Worm (Caenorhabditis elegans): Measurements from ENCODE around the gene inx-6.

inx-6 gene

ce11 chrIV:12725228-12725627, 21.2 kb upstream of the inx-6 start:
- TF ChIP-seq efl-1 (optimal IDR thresholded peaks at IDR 0.05): no peak
- TF ChIP-seq efl-1 (GFP tag; optimal IDR thresholded peaks at IDR 0.05 in 1 of 2): peak in 1 of 2 experiments; percentile 92
- no peak for TF ChIP-seq egl-13 (tag; optimal IDR thresholded peaks at IDR 0.05)
- TF ChIP-seq nhr-237 (tag; optimal IDR thresholded peaks at IDR 0.05): no peak

DNA sequence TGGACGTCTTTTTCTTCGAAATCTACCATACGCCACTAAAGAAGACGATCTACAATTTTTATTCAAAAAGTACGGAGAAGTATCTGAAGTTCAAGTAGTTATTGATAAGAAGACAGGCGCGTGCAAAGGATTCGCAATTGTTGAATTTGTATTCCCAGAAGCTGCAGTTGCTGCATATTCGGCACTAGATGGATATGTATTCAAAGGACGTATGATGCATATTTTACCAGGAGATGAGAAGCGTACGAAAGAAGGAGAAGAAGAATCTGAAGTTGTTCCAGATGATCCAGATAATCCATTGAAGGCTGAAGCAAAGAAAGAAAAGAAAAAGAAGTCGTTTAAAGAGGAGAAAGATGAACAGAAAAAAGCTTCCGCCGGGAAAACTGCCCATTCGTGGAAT, 20.5 kb upstream of the inx-6 start:
- TF ChIP-seq nhr-85 (tag) (peak; percentile 58), nhr-19 (GFP tag; conservative IDR thresholded peaks at IDR 0.05) (no peak), ces-1 (GFP tag; optimal IDR thresholded peaks at IDR 0.05) (no peak), vab-15 (tag; optimal IDR thresholded peaks at IDR 0.05) (no peak), efl-1 (optimal IDR thresholded peaks at IDR 0.05) (no peak), efl-1 (GFP tag; optimal IDR thresholded peaks at IDR 0.05 in 1 of 2) (peak in 1 of 2 experiments; percentile 64), ceh-8 (GFP tag; optimal IDR thresholded peaks at IDR 0.05) (no peak), C04F5.9 (tag; optimal IDR thresholded peaks at IDR 0.05) (no peak)

DNA sequence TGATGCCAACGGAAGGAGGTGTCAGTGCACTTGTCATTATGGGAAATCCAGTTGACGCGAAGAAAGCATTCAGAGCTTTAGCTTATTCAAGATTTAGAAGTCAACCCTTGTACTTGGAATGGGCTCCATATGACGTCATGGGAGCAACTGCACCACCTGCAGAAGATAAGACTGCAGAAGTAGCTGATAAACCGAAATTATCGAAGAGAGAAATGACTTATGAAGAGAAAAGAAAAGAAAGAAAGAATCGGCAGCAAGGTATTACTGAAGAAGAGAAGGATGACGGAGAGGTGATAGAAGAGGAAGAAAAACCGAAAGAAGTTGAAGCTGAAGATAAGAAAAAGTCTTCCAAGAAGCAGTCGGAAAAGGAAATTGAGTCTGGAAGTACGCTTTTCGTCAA, 18.2 kb upstream of the inx-6 start:
- no peak for TF ChIP-seq ama-1 (optimal IDR thresholded peaks at IDR 0.05)
- TF ChIP-seq nhr-20 (tag; optimal IDR thresholded peaks at IDR 0.05): no peak
- TF ChIP-seq blmp-1 (tag; optimal IDR thresholded peaks at IDR 0.05): no peak
- no peak for TF ChIP-seq unc-30 (tag; optimal IDR thresholded peaks at IDR 0.05)
- no peak for TF ChIP-seq lin-35 (GFP tag; optimal IDR thresholded peaks at IDR 0.05)
- TF ChIP-seq efl-1 (optimal IDR thresholded peaks at IDR 0.05): no peak
- TF ChIP-seq efl-1 (GFP tag; optimal IDR thresholded peaks at IDR 0.05 in 1 of 2): peak in 1 of 2 experiments; percentile 68
- TF ChIP-seq elt-2 (tag; optimal IDR thresholded peaks at IDR 0.05): peak; percentile 64

- TF ChIP-seq nhr-47 (tag; optimal IDR thresholded peaks at IDR 0.05) (no peak), blmp-1 (tag; optimal IDR thresholded peaks at IDR 0.05) (peak; percentile 77)
Observed at ce11 chrIV:12741438-12741837, 4.9 kb upstream of the inx-6 start, which contains the start of gene T23F6.5. Gene T23F6.5 (minus strand): TSS chrIV:12741538.

DNA sequence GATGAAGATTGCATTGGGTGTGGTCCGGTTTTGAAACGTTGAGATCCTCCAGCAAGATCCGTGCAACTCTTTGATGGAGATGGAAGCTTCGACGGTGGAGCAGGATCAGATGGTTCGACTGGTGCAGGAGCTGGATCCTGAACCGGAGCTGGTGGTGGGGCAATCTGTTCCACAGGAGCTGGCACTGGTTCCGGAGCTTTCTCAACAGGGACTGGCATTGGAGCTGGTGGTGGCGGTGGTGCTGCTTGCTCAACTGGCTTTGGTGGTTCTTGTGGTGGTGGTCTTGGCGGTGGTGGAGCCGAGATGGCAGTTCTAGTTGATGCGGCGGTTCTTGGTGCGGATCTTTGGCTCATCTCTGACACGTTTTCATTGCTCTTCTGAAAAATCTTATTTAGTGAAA, 2.7 kb upstream of the inx-6 start:
- TF ChIP-seq ces-1 (GFP tag; optimal IDR thresholded peaks at IDR 0.05) (no peak), nhr-77 (tag; optimal IDR thresholded peaks at IDR 0.05) (no peak), pqm-1 (tag; optimal IDR thresholded peaks at IDR 0.05) (no peak), ets-5 (GFP tag; IDR thresholded peaks at IDR 0.05) (no peak), efl-1 (optimal IDR thresholded peaks at IDR 0.05) (no peak), efl-1 (GFP tag; optimal IDR thresholded peaks at IDR 0.05 in 1 of 2) (no peak), elt-2 (tag; optimal IDR thresholded peaks at IDR 0.05) (no peak), nhr-71 (tag; optimal IDR thresholded peaks at IDR 0.05) (no peak), nhr-19 (GFP tag; conservative IDR thresholded peaks at IDR 0.05) (no peak), egl-13 (tag; optimal IDR thresholded peaks at IDR 0.05) (no peak), aha-1 (tag; optimal IDR thresholded peaks at IDR 0.05) (no peak), aly-2 (tag; optimal IDR thresholded peaks at IDR 0.05) (no peak), ceh-88 (GFP tag; IDR thresholded peaks at IDR 0.05) (no peak), elt-3 (tag; optimal IDR thresholded peaks at IDR 0.05) (no peak), pax-3 (tag; optimal IDR thresholded peaks at IDR 0.05) (no peak), zip-4 (GFP tag; optimal IDR thresholded peaks at IDR 0.05) (no peak), C34B4.2 (tag; optimal IDR thresholded peaks at IDR 0.05) (no peak), snpc-4 (tag; optimal IDR thresholded peaks at IDR 0.05) (no peak), nhr-76 (tag; optimal IDR thresholded peaks at IDR 0.05) (no peak), lin-39 (tag; optimal IDR thresholded peaks at IDR 0.05) (no peak)

DNA sequence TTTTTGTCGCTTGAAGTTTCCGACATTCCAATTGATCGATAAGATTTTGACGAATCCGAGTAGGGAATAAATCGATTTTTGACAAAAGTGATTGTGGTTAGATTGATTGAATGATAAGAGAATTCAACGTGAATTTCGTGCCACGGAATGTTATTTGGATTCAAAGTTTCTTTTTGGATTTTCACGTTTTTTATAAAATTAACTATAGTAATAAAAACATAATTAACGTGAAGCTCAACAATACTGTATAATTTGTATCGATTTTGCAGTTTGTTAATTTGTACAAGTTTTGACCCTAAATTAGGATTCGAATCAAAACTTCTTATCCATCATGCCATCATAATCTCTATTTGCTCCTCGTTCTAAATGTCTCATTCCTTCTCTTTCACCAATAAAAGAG, 1.7 kb upstream of the inx-6 start, which contains the start of gene C36H8.1:
Gene C36H8.1, minus strand, starts transcription at position 101 of the 400 bp plus-strand sequence.
- TF ChIP-seq zip-4 (GFP tag; optimal IDR thresholded peaks at IDR 0.05): no peak
- no peak for TF ChIP-seq fos-1 (tag; optimal IDR thresholded peaks at IDR 0.05)
- TF ChIP-seq C34B4.2 (tag; optimal IDR thresholded peaks at IDR 0.05): no peak
- TF ChIP-seq nhr-12 (tag; optimal IDR thresholded peaks at IDR 0.05): no peak
- no peak for TF ChIP-seq F16B12.6 (tag; optimal IDR thresholded peaks at IDR 0.05)
- no peak for TF ChIP-seq nhr-84 (tag; optimal IDR thresholded peaks at IDR 0.05)
- no peak for TF ChIP-seq lir-3 (tag; optimal IDR thresholded peaks at IDR 0.05; ENCODE audit: poor library complexity)
- TF ChIP-seq lin-14 (GFP tag; optimal IDR thresholded peaks at IDR 0.05): no peak
- no peak for TF ChIP-seq lin-13 (GFP tag; optimal IDR thresholded peaks at IDR 0.05)
- no peak for TF ChIP-seq grh-1 (GFP tag; IDR thresholded peaks at IDR 0.05)
- TF ChIP-seq fkh-4 (tag; optimal IDR thresholded peaks at IDR 0.05; ENCODE audit: borderline replicate concordance): no peak
- no peak for TF ChIP-seq fkh-10 (GFP tag; optimal IDR thresholded peaks at IDR 0.05)
- no peak for TF ChIP-seq ceh-8 (GFP tag; optimal IDR thresholded peaks at IDR 0.05)
- TF ChIP-seq fkh-8 (tag; optimal IDR thresholded peaks at IDR 0.05): no peak
- no peak for TF ChIP-seq nhr-47 (tag; optimal IDR thresholded peaks at IDR 0.05)
- no peak for TF ChIP-seq pqm-1 (tag; optimal IDR thresholded peaks at IDR 0.05)
- TF ChIP-seq sox-4 (tag; optimal IDR thresholded peaks at IDR 0.05): no peak
- no peak for TF ChIP-seq vab-15 (tag; optimal IDR thresholded peaks at IDR 0.05)

All from whole organism, L1 larva.